1 fruit fly cellular context compared by ENCODE assay signal in genomic region chr3L:16801499-16802452, dm6.
TF ChIP-seq lines count a peak whose summit lies in the region.

No protein-coding gene starts in this region.

TF ChIP-seq in whole organism, embryonic, 481 proteins besides CTCF, POLR2A, EP300 and RAD21 (continued from another document):
- TF ChIP-seq HLHmδ (GFP tag; optimal IDR thresholded peaks at IDR 0.05; lab: Kevin White, UChicago) (no peak), exex (tag; optimal IDR thresholded peaks at IDR 0.05; lab: Kevin White, UChicago) (peak; percentile 45), bowl (GFP tag; IDR thresholded peaks at IDR 0.05; lab: Robert Waterston, UW) (no peak), Hr3 (GFP tag; optimal IDR thresholded peaks at IDR 0.05; lab: Kevin White, UChicago) (peak; percentile 49), yki (optimal IDR thresholded peaks at IDR 0.05; lab: Kevin White, UChicago) (no peak), CG12219 (GFP tag; optimal IDR thresholded peaks at IDR 0.05; lab: Kevin White, UChicago) (no peak), Dad (GFP tag; optimal IDR thresholded peaks at IDR 0.05; lab: Kevin White, UChicago) (no peak), CG8359 (GFP tag; optimal IDR thresholded peaks at IDR 0.05; lab: Kevin White, UChicago; ENCODE audit: borderline replicate concordance) (peak; percentile 23), Atf-2 (GFP tag; optimal IDR thresholded peaks at IDR 0.05; lab: Kevin White, UChicago) (peak; percentile 20), CG17361 (GFP tag; IDR thresholded peaks at IDR 0.05; lab: Robert Waterston, UW) (peak; percentile 80), CG34376 (GFP tag; optimal IDR thresholded peaks at IDR 0.05; lab: Kevin White, UChicago) (peak; percentile 3), gem (tag; optimal IDR thresholded peaks at IDR 0.05; lab: Kevin White, UChicago) (peak; percentile 76), CG12071 (GFP tag; optimal IDR thresholded peaks at IDR 0.05; lab: Kevin White, UChicago) (no peak), dati (GFP tag; IDR thresholded peaks at IDR 0.05; lab: Robert Waterston, UW) (no peak), CG2889 (GFP tag; IDR thresholded peaks at IDR 0.05; lab: Robert Waterston, UW) (no peak), lbe (GFP tag; optimal IDR thresholded peaks at IDR 0.05; lab: Kevin White, UChicago) (peak; percentile 42), Ets65A (GFP tag; lab: Kevin White, UChicago) (peak; percentile 80), CG16779 (GFP tag; IDR thresholded peaks at IDR 0.05; lab: Robert Waterston, UW) (no peak), D (optimal IDR thresholded peaks at IDR 0.05; lab: Kevin White, UChicago) (no peak), D (GFP tag; optimal IDR thresholded peaks at IDR 0.05; lab: Kevin White, UChicago) (peak; percentile 71), esg (GFP tag; conservative IDR thresholded peaks at IDR 0.05; lab: Robert Waterston, UW) (no peak)
